Worm (Caenorhabditis elegans) whole organism, young adult: ENCODE measurements around the gene H01G02.4.

Experiments
- F33H1.4 ChIP-seq: fragments of 200-800 bp; sonication (Bioruptor generic); IDR thresholded peaks from 2 replicates; pipeline ENCODE4 v1.3.6; 2022; ENCODE audit warnings: missing genetic modification reagents, missing genetic modification characterization, missing compliant biosample characterization
- F57A8.1 ChIP-seq: fragments of 200-800 bp; sonication (Bioruptor generic); optimal IDR thresholded peaks from 2 replicates; lab custom pipeline; 2018; ENCODE audit warnings: mild to moderate bottlenecking, missing genetic modification characterization, moderate library complexity, missing compliant biosample characterization

DNA sequence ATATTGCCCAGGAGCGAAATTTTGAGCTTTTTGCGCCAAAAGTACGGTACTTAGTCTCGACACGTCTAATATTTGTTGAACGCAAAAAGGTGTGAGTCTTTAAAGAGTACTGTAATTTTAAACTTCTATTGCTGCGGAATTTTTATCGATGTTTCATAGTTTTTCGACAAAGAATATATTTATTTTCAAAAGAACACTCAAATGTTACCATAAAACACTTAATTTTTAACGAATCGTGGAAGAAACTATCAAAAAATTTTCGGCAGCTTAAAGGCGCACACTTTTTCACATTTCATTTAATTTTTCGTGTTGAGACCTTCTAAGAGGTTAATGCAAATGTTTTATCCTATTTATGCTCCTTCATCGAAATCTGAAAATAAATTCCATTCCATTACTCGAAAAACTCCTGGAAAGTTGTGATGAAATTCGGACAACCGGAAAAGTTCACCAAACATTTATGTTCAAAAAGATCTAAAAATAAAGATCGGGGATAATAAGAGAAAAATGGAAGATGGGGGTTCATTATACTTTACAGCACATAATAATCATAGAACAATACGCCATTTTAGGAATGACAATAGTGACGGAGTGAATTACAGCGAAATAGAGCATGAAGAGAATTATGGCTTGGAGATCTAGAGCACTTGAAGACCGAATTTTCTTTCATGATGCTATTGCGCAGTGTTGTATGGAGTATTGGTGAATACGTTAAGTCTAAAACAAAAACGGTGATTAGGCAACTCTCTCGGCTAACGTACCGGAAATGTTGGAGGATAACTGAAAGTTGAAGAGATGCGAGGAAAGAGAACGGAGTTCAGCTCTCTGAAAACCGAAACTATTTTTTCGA is 17.3 kb upstream of the H01G02.4 start:
- TF ChIP-seq F57A8.1 (no peak), F33H1.4 (GFP tag; lab: Robert Waterston, UW) (no peak)
